Worm (Caenorhabditis elegans) whole organism, L2 larva: ENCODE data around the gene pad-2.
A peak's percentile ranks its signal among the peaks of the same experiment; 100 is the strongest.

Experiments
- C34F6.9 ChIP-seq: fragments of 150-350 bp; optimal IDR thresholded peaks from 2 replicates; lab custom pipeline; 2014; ENCODE audit warnings: missing biosample characterization, missing genetic modification characterization
- F13H6.1 ChIP-seq: sonication (generic microtip); optimal IDR thresholded peaks from 2 replicates; lab custom pipeline; 2016; ENCODE audit warnings: missing genetic modification characterization, missing compliant biosample characterization
- R02D3.7 ChIP-seq: fragments of 150-350 bp; optimal IDR thresholded peaks from 2 replicates; lab custom pipeline; 2014; ENCODE audit warnings: missing biosample characterization, missing genetic modification characterization
- Y55F3AM.14 ChIP-seq: fragments of 200-800 bp; sonication (Bioruptor generic); optimal IDR thresholded peaks from 2 replicates; lab custom pipeline; 2018; ENCODE audit warnings: mild to moderate bottlenecking, missing genetic modification characterization, missing compliant biosample characterization
- ZK546.5 ChIP-seq: sonication (generic microtip); optimal IDR thresholded peaks from 2 replicates; lab custom pipeline; 2017; ENCODE audit warnings: missing biosample characterization, missing genetic modification characterization
- alr-1 ChIP-seq: fragments of 150-350 bp; optimal IDR thresholded peaks from 2 replicates; lab custom pipeline; 2014; ENCODE audit warnings: missing biosample characterization, missing genetic modification characterization
- ama-1 ChIP-seq: fragments of 150-350 bp; optimal IDR thresholded peaks from 2 replicates; lab custom pipeline; 2018; ENCODE audit warnings: inconsistent platforms
- blmp-1 ChIP-seq: sonication (generic microtip); optimal IDR thresholded peaks from 2 replicates; lab custom pipeline; 2017; ENCODE audit warnings: missing genetic modification characterization, mild to moderate bottlenecking, missing compliant biosample characterization, antibody characterized with exemption, moderate library complexity; ENCODE audit not compliant: insufficient read depth
- ceh-16 ChIP-seq: fragments of 150-350 bp; optimal IDR thresholded peaks from 2 replicates; lab custom pipeline; 2014; ENCODE audit warnings: missing biosample characterization, missing genetic modification characterization
- ceh-82 ChIP-seq: fragments of 150-350 bp; optimal IDR thresholded peaks from 2 replicates; lab custom pipeline; 2014; ENCODE audit warnings: missing biosample characterization, missing genetic modification characterization
- dmd-4 ChIP-seq: sonication (generic microtip); optimal IDR thresholded peaks from 2 replicates; lab custom pipeline; 2017; ENCODE audit warnings: missing biosample characterization, missing genetic modification characterization
- elt-3 ChIP-seq: sonication (generic microtip); optimal IDR thresholded peaks from 2 replicates; lab custom pipeline; 2017; ENCODE audit warnings: missing biosample characterization, missing genetic modification characterization
- fos-1 ChIP-seq: fragments of 150-350 bp; optimal IDR thresholded peaks from 2 replicates; lab custom pipeline; 2014; ENCODE audit warnings: missing biosample characterization, missing genetic modification characterization
- gmeb-1 ChIP-seq: fragments of 150-350 bp; optimal IDR thresholded peaks from 2 replicates; lab custom pipeline; 2014; ENCODE audit warnings: missing biosample characterization, missing genetic modification characterization
- lin-13 ChIP-seq: fragments of 150-350 bp; optimal IDR thresholded peaks from 2 replicates; lab custom pipeline; 2014; ENCODE audit warnings: missing biosample characterization, missing genetic modification reagents, missing genetic modification characterization
- lin-39 ChIP-seq: fragments of 150-350 bp; optimal IDR thresholded peaks from 2 replicates; lab custom pipeline; 2014; ENCODE audit warnings: missing biosample characterization, missing genetic modification reagents, missing genetic modification characterization
- lsy-2 ChIP-seq, 2 experiments: fragments of 150-350 bp in 1 of 2; sonication (generic microtip) in 1 of 2; optimal IDR thresholded peaks; 2 replicates each; lab custom pipeline; 2014 to 2017; ENCODE audit warnings: missing biosample characterization in 2 of 2, missing genetic modification characterization in 2 of 2
- mdl-1 ChIP-seq, 2 experiments: fragments of 150-350 bp in 1 of 2; sonication (generic microtip) in 1 of 2; optimal IDR thresholded peaks; 2 replicates each; lab custom pipeline; 2017; ENCODE audit warnings: missing biosample characterization in 2 of 2, missing genetic modification characterization in 2 of 2
- nhr-10 ChIP-seq: sonication (generic microtip); optimal IDR thresholded peaks from 2 replicates; lab custom pipeline; 2017; ENCODE audit warnings: missing biosample characterization, missing genetic modification characterization
- nhr-11 ChIP-seq: fragments of 150-350 bp; optimal IDR thresholded peaks from 2 replicates; lab custom pipeline; 2014; ENCODE audit warnings: missing biosample characterization, missing genetic modification characterization
- nhr-12 ChIP-seq: fragments of 150-350 bp; optimal IDR thresholded peaks from 2 replicates; lab custom pipeline; 2014; ENCODE audit warnings: missing biosample characterization, missing genetic modification characterization
- nhr-129 ChIP-seq: fragments of 150-350 bp; optimal IDR thresholded peaks from 2 replicates; lab custom pipeline; 2014; ENCODE audit warnings: missing biosample characterization, missing genetic modification characterization
- nhr-21 ChIP-seq: fragments of 150-350 bp; optimal IDR thresholded peaks from 2 replicates; lab custom pipeline; 2014; ENCODE audit warnings: missing biosample characterization, missing genetic modification characterization
- nhr-23 ChIP-seq: fragments of 150-350 bp; optimal IDR thresholded peaks from 2 replicates; lab custom pipeline; 2014; ENCODE audit warnings: missing biosample characterization, missing genetic modification reagents, missing genetic modification characterization
- nhr-237 ChIP-seq: fragments of 150-350 bp; optimal IDR thresholded peaks from 2 replicates; lab custom pipeline; 2014; ENCODE audit warnings: missing biosample characterization, missing genetic modification characterization
- nhr-25 ChIP-seq: fragments of 150-350 bp; sonication (generic microtip); optimal IDR thresholded peaks from 3 replicates; lab custom pipeline; 2014; ENCODE audit warnings: missing biosample characterization, missing genetic modification characterization
- nhr-77 ChIP-seq: fragments of 150-350 bp; optimal IDR thresholded peaks from 2 replicates; lab custom pipeline; 2014; ENCODE audit warnings: missing biosample characterization, missing genetic modification characterization
- peb-1 ChIP-seq: fragments of 150-350 bp; optimal IDR thresholded peaks from 2 replicates; lab custom pipeline; 2014; ENCODE audit warnings: missing biosample characterization, missing genetic modification characterization
- skn-1 ChIP-seq: sonication (generic microtip); optimal IDR thresholded peaks from 2 replicates; lab custom pipeline; 2017; ENCODE audit warnings: missing biosample characterization, missing genetic modification characterization
- sma-9 ChIP-seq, 2 experiments: fragments of 150-350 bp in 1 of 2; sonication (generic microtip) in 1 of 2; optimal IDR thresholded peaks; 2 replicates each; lab custom pipeline; 2014 to 2016; ENCODE audit warnings: missing genetic modification characterization in 2 of 2, mild to moderate bottlenecking in 1 of 2, missing biosample characterization in 1 of 2, missing compliant biosample characterization in 1 of 2, missing genetic modification reagents in 1 of 2, moderate library complexity in 1 of 2
- snpc-4 ChIP-seq: fragments of 150-350 bp; optimal IDR thresholded peaks from 2 replicates; lab custom pipeline; 2014; ENCODE audit warnings: missing biosample characterization, missing genetic modification characterization
- unc-39 ChIP-seq: fragments of 150-350 bp; optimal IDR thresholded peaks from 2 replicates; lab custom pipeline; 2014; ENCODE audit warnings: missing biosample characterization, missing genetic modification characterization
- unc-55 ChIP-seq: fragments of 150-350 bp; sonication (generic microtip); optimal IDR thresholded peaks from 3 replicates; lab custom pipeline; 2014; ENCODE audit warnings: missing biosample characterization, missing genetic modification reagents, missing genetic modification characterization
- unc-62 ChIP-seq: fragments of 150-350 bp; optimal IDR thresholded peaks from 2 replicates; lab custom pipeline; 2014; ENCODE audit warnings: missing biosample characterization, missing genetic modification reagents, missing genetic modification characterization
- zag-1 ChIP-seq: fragments of 150-350 bp; optimal IDR thresholded peaks from 2 replicates; lab custom pipeline; 2014; ENCODE audit warnings: missing biosample characterization, missing genetic modification characterization
- ztf-4 ChIP-seq: fragments of 150-350 bp; optimal IDR thresholded peaks from 2 replicates; lab custom pipeline; 2014; ENCODE audit warnings: missing biosample characterization, missing genetic modification characterization

Gene pad-2

ce11 chrIII:10290541-10290940 lies 11.6 kb downstream of the pad-2 start (continued):
- no peak for TF ChIP-seq Y55F3AM.14
- peak; percentile 77 for TF ChIP-seq nhr-25 (tag; lab: Kevin White, UChicago)
- TF ChIP-seq, all 48 proteins: peak for 8

- TF ChIP-seq R02D3.7 (no peak), lsy-2 (tag; optimal IDR thresholded peaks at IDR 0.05; lab: Kevin White, UChicago) (no peak), unc-39 (tag; lab: Kevin White, UChicago) (no peak), ceh-16 (tag; lab: Kevin White, UChicago) (no peak), nhr-10 (tag; lab: Kevin White, UChicago) (no peak)
These were observed 14.4 kb downstream of the pad-2 start for ce11 chrIII:10293362-10293761.

ce11 chrIII:10293946-10294345 lies 15.0 kb downstream of the pad-2 start:
- TF ChIP-seq alr-1 (tag; lab: Kevin White, UChicago) (no peak), nhr-25 (tag; lab: Kevin White, UChicago) (no peak), C34F6.9 (tag; lab: Kevin White, UChicago) (no peak), nhr-77 (no peak), unc-62 (no peak), lsy-2 (tag; optimal IDR thresholded peaks at IDR 0.05; lab: Kevin White, UChicago) (no peak), dmd-4 (no peak), gmeb-1 (tag; lab: Kevin White, UChicago) (no peak), nhr-129 (no peak), ztf-4 (tag; lab: Kevin White, UChicago) (no peak)
- TF ChIP-seq, all 48 proteins: peak for 0

ce11 chrIII:10294837-10295236 lies 15.9 kb downstream of the pad-2 start, which contains the start of gene vglu-2:
Gene vglu-2, plus strand, starts transcription at chrIII:10295137.
- TF ChIP-seq ama-1 (lab: Kevin White, UChicago) (no peak), unc-55 (GFP tag; lab: Kevin White, UChicago) (no peak), F13H6.1 (tag; lab: Kevin White, UChicago) (no peak), nhr-11 (tag; lab: Kevin White, UChicago) (no peak), nhr-237 (tag; lab: Kevin White, UChicago) (no peak), R02D3.7 (no peak), blmp-1 (tag; lab: Kevin White, UChicago) (no peak), lin-13 (GFP tag; lab: Kevin White, UChicago) (no peak), ZK546.5 (tag; lab: Kevin White, UChicago) (no peak), ztf-4 (tag; lab: Kevin White, UChicago) (no peak), unc-62 (no peak), snpc-4 (tag; lab: Kevin White, UChicago) (no peak), nhr-21 (tag; lab: Kevin White, UChicago) (no peak)

- TF ChIP-seq unc-55 (GFP tag; lab: Kevin White, UChicago) (no peak), nhr-23 (tag; lab: Kevin White, UChicago) (no peak), nhr-11 (tag; lab: Kevin White, UChicago) (no peak), nhr-237 (tag; lab: Kevin White, UChicago) (no peak), snpc-4 (tag; lab: Kevin White, UChicago) (peak; percentile 80), nhr-12 (tag; lab: Kevin White, UChicago) (no peak)
These were observed 18.0 kb downstream of the pad-2 start for ce11 chrIII:10296904-10297303.

ce11 chrIII:10300078-10300477 lies 21.2 kb downstream of the pad-2 start, which contains the start of gene vglu-3:
Gene vglu-3, plus strand, starts transcription at chrIII:10300378.
- TF ChIP-seq sma-9 (GFP tag; optimal IDR thresholded peaks at IDR 0.05; lab: Kevin White, UChicago): no peak
- no peak for TF ChIP-seq sma-9 (tag; optimal IDR thresholded peaks at IDR 0.05; lab: Kevin White, UChicago)
- no peak for TF ChIP-seq Y55F3AM.14
- TF ChIP-seq nhr-10 (tag; lab: Kevin White, UChicago): no peak
- TF ChIP-seq nhr-21 (tag; lab: Kevin White, UChicago): no peak
- TF ChIP-seq nhr-25 (tag; lab: Kevin White, UChicago): no peak
- no peak for TF ChIP-seq ceh-82
- no peak for TF ChIP-seq nhr-23 (tag; lab: Kevin White, UChicago)
- no peak for TF ChIP-seq ZK546.5 (tag; lab: Kevin White, UChicago)
- TF ChIP-seq peb-1: no peak
- no peak for TF ChIP-seq fos-1
- no peak for TF ChIP-seq nhr-77
- TF ChIP-seq lin-39 (tag; lab: Kevin White, UChicago): no peak
- no peak for TF ChIP-seq skn-1 (tag; lab: Kevin White, UChicago)
- TF ChIP-seq ceh-16 (tag; lab: Kevin White, UChicago): no peak
- TF ChIP-seq mdl-1 (tag; optimal IDR thresholded peaks at IDR 0.05; lab: Kevin White, UChicago): no peak
- no peak for TF ChIP-seq elt-3 (tag; lab: Kevin White, UChicago)
- no peak for TF ChIP-seq zag-1 (tag; lab: Kevin White, UChicago)
- TF ChIP-seq gmeb-1 (tag; lab: Kevin White, UChicago): no peak
- TF ChIP-seq nhr-237 (tag; lab: Kevin White, UChicago): no peak
